Worm (Caenorhabditis elegans) whole organism, early embryonic: ENCODE results near the gene moma-1.

Source experiments
- B0310.2 ChIP-seq: sonication (generic microtip); optimal IDR thresholded peaks from 2 replicates; lab custom pipeline; 2016; ENCODE audit warnings: mild to moderate bottlenecking, missing genetic modification characterization, missing compliant biosample characterization
- aly-1 ChIP-seq: sonication (generic microtip); optimal IDR thresholded peaks from 2 replicates; lab custom pipeline; 2016; ENCODE audit warnings: missing genetic modification characterization, missing compliant biosample characterization
- ama-1 ChIP-seq: fragments of 150-350 bp; optimal IDR thresholded peaks from 2 replicates; lab custom pipeline; 2014
- ceh-13 ChIP-seq: fragments of 200-800 bp; sonication (Bioruptor generic); optimal IDR thresholded peaks from 2 replicates; lab custom pipeline; 2018; ENCODE audit warnings: mild to moderate bottlenecking, missing genetic modification characterization, missing compliant biosample characterization
- hnd-1 ChIP-seq: sonication (generic microtip); optimal IDR thresholded peaks from 2 replicates; lab custom pipeline; 2016; ENCODE audit warnings: missing genetic modification characterization, missing compliant biosample characterization
- pes-1 ChIP-seq: fragments of 200-800 bp; sonication (Bioruptor generic); IDR thresholded peaks from 2 replicates; pipeline ENCODE4 v1.3.6; 2022; ENCODE audit warnings: missing genetic modification reagents, missing genetic modification characterization, missing compliant biosample characterization

DNA sequence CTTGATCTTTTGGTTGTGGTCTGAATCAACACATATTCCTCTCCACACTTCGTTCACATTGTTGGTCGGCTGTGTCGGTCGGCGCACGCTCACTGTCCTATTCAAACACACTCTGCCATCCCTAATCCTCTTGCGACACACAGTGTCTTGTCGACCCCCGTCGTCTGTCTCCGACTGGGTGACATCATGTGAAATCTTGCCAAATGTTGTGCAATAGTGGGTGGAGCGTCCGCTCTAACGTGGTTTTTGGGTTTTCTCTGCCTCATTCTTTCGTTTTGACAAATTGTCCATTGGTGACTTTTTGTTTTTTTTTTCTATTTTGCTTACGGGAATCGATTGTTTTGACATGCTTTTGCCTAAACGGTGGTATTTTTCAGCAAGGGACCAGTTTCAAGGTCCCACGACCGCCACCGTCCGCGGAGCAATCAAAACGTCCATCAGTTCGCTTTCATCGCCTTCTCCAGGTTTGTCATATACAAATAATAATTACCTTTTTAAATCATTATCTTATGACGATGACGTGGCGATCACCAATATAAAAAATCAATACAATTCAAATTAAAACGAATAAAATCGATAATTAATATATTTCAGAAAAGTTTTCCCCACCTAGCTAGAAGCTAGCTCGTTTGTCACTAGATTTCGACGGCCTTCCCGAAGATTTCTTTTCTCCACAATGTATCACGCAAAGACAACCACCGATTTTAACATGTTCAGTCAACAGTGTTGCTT lies 18.3 kb downstream of the moma-1 start:
- no peak for TF ChIP-seq ceh-13 (GFP tag; lab: Kevin White, UChicago)
- TF ChIP-seq B0310.2, result no peak
- TF ChIP-seq ama-1, result peak; percentile 16
- no peak for TF ChIP-seq hnd-1
- TF ChIP-seq aly-1 (tag; lab: Kevin White, UChicago), result no peak
- TF ChIP-seq pes-1 (GFP tag; lab: Robert Waterston, UW), result no peak
